Worm (Caenorhabditis elegans) whole organism, early embryonic: ENCODE measurements around the gene mboa-6.

Experiments used
- aly-1 ChIP-seq: sonication (generic microtip); optimal IDR thresholded peaks from 2 replicates; lab custom pipeline; 2016; ENCODE audit warnings: missing genetic modification characterization, missing compliant biosample characterization
- ama-1 ChIP-seq: fragments of 150-350 bp; optimal IDR thresholded peaks from 2 replicates; lab custom pipeline; 2014
- ceh-36 ChIP-seq: sonication (generic microtip); optimal IDR thresholded peaks from 2 replicates; lab custom pipeline; 2016; ENCODE audit warnings: missing genetic modification characterization, inconsistent platforms, missing compliant biosample characterization
- ets-7 ChIP-seq: sonication (generic microtip); optimal IDR thresholded peaks from 2 replicates; lab custom pipeline; 2016; ENCODE audit warnings: missing genotype, missing genetic modification characterization, missing compliant biosample characterization
- hmbx-1 ChIP-seq: sonication (generic microtip); optimal IDR thresholded peaks from 2 replicates; lab custom pipeline; 2016; ENCODE audit warnings: mild to moderate bottlenecking, missing genetic modification characterization, missing compliant biosample characterization
- hnd-1 ChIP-seq: sonication (generic microtip); optimal IDR thresholded peaks from 2 replicates; lab custom pipeline; 2016; ENCODE audit warnings: missing genetic modification characterization, missing compliant biosample characterization
- pes-1 ChIP-seq: fragments of 200-800 bp; sonication (Bioruptor generic); IDR thresholded peaks from 2 replicates; pipeline ENCODE4 v1.3.6; 2022; ENCODE audit warnings: missing genetic modification reagents, missing genetic modification characterization, missing compliant biosample characterization
- scrt-1 ChIP-seq: fragments of 200-800 bp; sonication (Bioruptor generic); IDR thresholded peaks from 2 replicates; pipeline ENCODE4 v1.3.6; 2022; ENCODE audit warnings: missing genetic modification characterization, missing compliant biosample characterization
- sea-1 ChIP-seq: fragments of 200-800 bp; sonication (Bioruptor generic); conservative IDR thresholded peaks from 2 replicates; pipeline ENCODE4 v1.3.6; 2022; ENCODE audit warnings: missing genetic modification characterization, missing compliant biosample characterization
- tbx-11 ChIP-seq: fragments of 200-800 bp; sonication (Bioruptor generic); IDR thresholded peaks from 2 replicates; pipeline ENCODE4 v1.3.6; 2022; ENCODE audit warnings: missing genetic modification characterization, missing compliant biosample characterization
- tra-4 ChIP-seq: sonication (generic microtip); optimal IDR thresholded peaks from 2 replicates; lab custom pipeline; 2017; ENCODE audit warnings: missing genetic modification characterization, missing compliant biosample characterization

DNA sequence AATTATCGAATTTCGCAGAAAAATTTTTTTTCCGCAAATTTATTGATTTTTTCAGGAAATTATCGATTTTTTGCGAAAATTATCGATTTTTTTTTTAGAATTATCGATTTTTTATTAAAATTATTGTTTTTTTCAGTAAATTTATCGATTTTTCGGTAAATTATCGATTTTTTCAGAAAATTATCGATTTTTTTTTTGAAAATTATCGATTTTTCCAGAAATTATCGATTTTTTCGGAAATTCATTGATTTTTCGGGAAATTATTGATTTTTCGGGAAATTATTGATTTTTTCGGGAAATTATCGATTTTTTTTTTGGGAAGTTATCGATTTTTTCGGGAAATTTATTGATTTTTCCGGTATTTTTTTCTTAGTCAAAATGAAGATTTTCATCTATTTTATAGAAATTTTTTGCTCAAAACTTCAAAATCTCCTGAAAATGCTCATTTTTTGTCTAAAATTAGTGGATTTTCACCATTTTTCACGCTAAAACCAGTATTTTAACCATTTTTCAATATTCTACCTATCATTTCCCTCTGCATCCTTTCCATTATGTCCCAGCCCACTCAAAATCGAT lies 6.1 kb downstream of the mboa-6 start:
- TF ChIP-seq tra-4 (tag; lab: Kevin White, UChicago) (no peak), hnd-1 (tag; lab: Kevin White, UChicago) (no peak), scrt-1 (GFP tag; lab: Robert Waterston, UW) (no peak), aly-1 (tag; lab: Kevin White, UChicago) (no peak), tbx-11 (no peak), ceh-36 (tag; lab: Kevin White, UChicago) (no peak), ama-1 (no peak), pes-1 (GFP tag; lab: Robert Waterston, UW) (no peak), sea-1 (no peak), ets-7 (tag; lab: Kevin White, UChicago) (no peak), hmbx-1 (tag; lab: Kevin White, UChicago) (no peak)
